Fruit fly (Drosophila melanogaster) S2 (cell line): ENCODE data around the gene cv-c.

Experiments used
- CG8478 ChIP-seq: fragments of >200 bp; optimal IDR thresholded peaks from 2 replicates; lab custom pipeline; 2018
- CTCF ChIP-seq, 2 experiments: fragments of >200 bp; optimal IDR thresholded peaks; 2 replicates each; lab custom pipeline; 2018

DNA sequence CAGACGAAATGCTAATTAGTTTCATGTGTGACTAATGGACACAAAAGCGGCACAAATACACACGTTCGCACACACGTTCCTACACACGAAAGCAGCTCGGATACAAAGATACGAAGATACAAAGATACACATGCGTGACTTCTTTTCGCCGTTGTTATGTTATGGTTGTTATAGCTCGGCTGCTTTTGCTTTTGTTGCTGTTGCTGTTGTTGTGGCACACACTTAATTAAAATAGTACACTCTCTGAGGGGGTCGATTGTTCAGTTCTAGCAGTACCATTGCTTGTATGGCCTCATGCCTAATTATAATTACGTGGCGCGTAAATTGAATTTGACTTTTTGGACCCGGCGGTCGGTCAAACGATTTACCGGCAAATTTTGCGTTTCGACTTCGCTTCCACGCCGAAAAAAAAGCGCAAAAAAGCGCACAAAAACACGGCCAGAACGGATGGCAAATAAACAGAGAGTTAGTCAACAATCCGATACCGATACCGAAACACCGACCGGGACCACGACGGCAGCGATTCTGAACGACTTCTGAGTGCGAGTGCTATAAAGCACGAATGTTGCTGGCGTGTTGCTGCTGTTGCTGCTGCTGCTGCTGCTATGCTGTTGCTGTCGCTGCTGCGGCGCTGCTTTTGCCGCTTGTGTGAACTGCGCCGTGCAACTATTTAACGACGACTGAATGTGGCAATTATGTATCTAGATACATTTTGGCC lies 111.9 kb downstream of the cv-c start:
- TF ChIP-seq CG8478 (lab: Kevin White, UChicago) (no peak), CTCF (optimal IDR thresholded peaks at IDR 0.05; lab: Kevin White, UChicago) (no peak)
